Worm (Caenorhabditis elegans): ENCODE measurements around the gene clec-166.

Gene clec-166

DNA sequence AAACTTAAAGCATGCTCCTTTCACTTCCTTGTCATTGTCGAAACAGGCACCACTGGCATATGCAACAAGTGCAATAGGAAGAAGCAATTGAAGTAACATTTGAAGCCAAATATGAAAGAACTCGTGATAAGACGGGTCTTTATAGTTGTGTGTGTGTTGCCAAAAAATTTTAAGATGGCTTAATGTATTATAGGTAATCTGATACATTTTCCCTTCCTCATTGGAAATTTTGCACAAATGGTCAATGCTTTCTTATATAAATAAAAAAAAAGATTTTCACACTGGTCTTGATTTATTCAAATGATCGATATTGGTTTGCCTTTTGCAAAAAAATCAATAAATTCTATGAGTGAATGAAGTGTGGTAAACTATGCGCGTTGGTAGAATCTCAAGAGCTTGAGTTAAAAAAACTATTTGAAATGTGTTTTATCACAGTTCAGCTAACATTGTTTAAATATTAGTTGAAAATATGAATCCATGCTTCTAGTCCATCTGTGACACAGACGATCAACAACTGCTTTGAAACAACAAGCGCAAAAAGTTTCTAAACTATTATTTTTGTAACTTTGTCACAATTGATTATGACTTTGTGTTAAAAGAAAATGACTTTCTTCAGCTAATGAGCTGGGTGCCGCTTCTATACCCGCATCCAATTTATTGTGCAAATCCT is at the start of gene clec-166, which contains the start of gene F38A1.6:
clec-166 (minus strand) TSS at position 101 of the 670 bp plus-strand sequence.
F38A1.6 (plus strand) TSS at position 620 of the 670 bp plus-strand sequence.
- TF ChIP-seq Y55F3AM.14 (GFP tag; optimal IDR thresholded peaks at IDR 0.05) = no peak

ce11 chrIV:1298984-1299383 is 47.8 kb upstream of the clec-166 start:
- TF ChIP-seq sem-4 (tag; optimal IDR thresholded peaks at IDR 0.05) (no peak), nhr-23 (tag; optimal IDR thresholded peaks at IDR 0.05) (no peak), C34F6.9 (tag; optimal IDR thresholded peaks at IDR 0.05) (no peak), gmeb-1 (tag; optimal IDR thresholded peaks at IDR 0.05) (no peak), nhr-77 (tag; optimal IDR thresholded peaks at IDR 0.05) (no peak), nhr-12 (tag; optimal IDR thresholded peaks at IDR 0.05) (no peak), peb-1 (tag; optimal IDR thresholded peaks at IDR 0.05) (no peak), F13H6.1 (tag; optimal IDR thresholded peaks at IDR 0.05) (no peak), nhr-237 (tag; optimal IDR thresholded peaks at IDR 0.05) (no peak), crh-2 (tag; optimal IDR thresholded peaks at IDR 0.05) (no peak), nhr-6 (tag; optimal IDR thresholded peaks at IDR 0.05) (no peak), aly-2 (tag; optimal IDR thresholded peaks at IDR 0.05) (no peak), ztf-1 (GFP tag; conservative IDR thresholded peaks at IDR 0.05) (no peak), sma-3 (GFP tag; optimal IDR thresholded peaks at IDR 0.05) (no peak), lsy-2 (tag; optimal IDR thresholded peaks at IDR 0.05) (no peak), ZK546.5 (tag; optimal IDR thresholded peaks at IDR 0.05) (no peak), nhr-10 (tag; optimal IDR thresholded peaks at IDR 0.05) (no peak)

DNA sequence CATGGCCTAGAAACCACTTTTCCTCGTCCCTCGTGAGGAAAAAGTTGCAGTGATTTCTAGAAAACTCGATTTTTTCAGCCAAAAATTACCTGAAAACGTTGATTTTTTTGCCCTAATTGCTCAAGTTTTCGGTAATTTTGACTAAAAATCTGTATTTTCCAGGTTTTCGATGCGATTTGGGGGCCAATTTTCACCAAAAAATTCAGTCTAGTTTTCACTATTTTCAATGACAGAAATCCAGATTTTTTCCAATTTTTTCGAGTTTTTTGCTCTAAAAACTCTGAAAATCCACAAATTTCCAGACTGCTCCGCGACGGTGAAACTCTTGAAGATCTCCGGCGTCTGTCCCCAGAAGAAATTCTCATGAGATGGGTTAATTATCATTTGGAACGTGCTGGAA is 38.2 kb upstream of the clec-166 start, which contains the start of gene plst-1:
plst-1 (plus strand) TSS at position 301 of the 400 bp plus-strand sequence.
- TF ChIP-seq ceh-82 (tag; optimal IDR thresholded peaks at IDR 0.05) (no peak), fos-1 (tag; optimal IDR thresholded peaks at IDR 0.05) (no peak), unc-55 (GFP tag; optimal IDR thresholded peaks at IDR 0.05) (no peak), nhr-129 (tag; optimal IDR thresholded peaks at IDR 0.05) (no peak), aly-2 (tag; optimal IDR thresholded peaks at IDR 0.05) (no peak), nhr-237 (tag; optimal IDR thresholded peaks at IDR 0.05) (no peak), mdl-1 (tag; optimal IDR thresholded peaks at IDR 0.05) (no peak), R02D3.7 (tag; optimal IDR thresholded peaks at IDR 0.05) (no peak), sma-9 (GFP tag; optimal IDR thresholded peaks at IDR 0.05) (no peak), sma-9 (tag; optimal IDR thresholded peaks at IDR 0.05) (no peak), nhr-11 (tag; optimal IDR thresholded peaks at IDR 0.05) (no peak), F13H6.1 (tag; optimal IDR thresholded peaks at IDR 0.05) (no peak), ama-1 (optimal IDR thresholded peaks at IDR 0.05) (no peak), unc-62 (GFP tag; optimal IDR thresholded peaks at IDR 0.05) (no peak), nhr-77 (tag; optimal IDR thresholded peaks at IDR 0.05) (no peak), C34F6.9 (tag; optimal IDR thresholded peaks at IDR 0.05) (no peak), unc-39 (tag; optimal IDR thresholded peaks at IDR 0.05) (no peak), ztf-4 (tag; optimal IDR thresholded peaks at IDR 0.05) (no peak), Y55F3AM.14 (GFP tag; optimal IDR thresholded peaks at IDR 0.05) (no peak), mbf-1 (tag; optimal IDR thresholded peaks at IDR 0.05) (no peak)

ce11 chrIV:1286549-1286948 is 35.4 kb upstream of the clec-166 start:
- TF ChIP-seq nhr-11 (tag; optimal IDR thresholded peaks at IDR 0.05) (no peak), nhr-25 (tag; optimal IDR thresholded peaks at IDR 0.05) (no peak), R02D3.7 (tag; optimal IDR thresholded peaks at IDR 0.05) (no peak), nhr-6 (tag; optimal IDR thresholded peaks at IDR 0.05) (no peak)

DNA sequence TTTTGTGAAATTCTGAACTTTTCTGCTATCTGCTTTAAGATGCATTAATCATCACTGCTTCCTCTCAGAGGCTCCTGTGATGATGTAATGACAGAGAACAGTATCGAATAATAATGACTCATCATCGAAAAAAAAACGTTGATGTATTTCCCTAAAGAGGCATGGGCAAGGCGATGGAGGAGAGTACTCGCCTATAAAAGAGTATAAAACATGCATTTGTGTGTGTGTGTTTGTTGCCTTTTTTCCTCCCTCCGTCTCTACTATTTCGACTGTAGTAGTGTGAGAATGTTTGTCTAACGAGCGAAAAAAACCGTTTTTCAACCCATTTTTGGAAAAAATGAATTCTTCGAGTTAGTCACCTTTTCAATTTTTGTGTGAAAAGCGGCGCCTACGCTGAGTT is 33.7 kb upstream of the clec-166 start:
- peak; percentile 74 for TF ChIP-seq fos-1 (tag; optimal IDR thresholded peaks at IDR 0.05)
- no peak for TF ChIP-seq snpc-4 (tag; optimal IDR thresholded peaks at IDR 0.05)

DNA sequence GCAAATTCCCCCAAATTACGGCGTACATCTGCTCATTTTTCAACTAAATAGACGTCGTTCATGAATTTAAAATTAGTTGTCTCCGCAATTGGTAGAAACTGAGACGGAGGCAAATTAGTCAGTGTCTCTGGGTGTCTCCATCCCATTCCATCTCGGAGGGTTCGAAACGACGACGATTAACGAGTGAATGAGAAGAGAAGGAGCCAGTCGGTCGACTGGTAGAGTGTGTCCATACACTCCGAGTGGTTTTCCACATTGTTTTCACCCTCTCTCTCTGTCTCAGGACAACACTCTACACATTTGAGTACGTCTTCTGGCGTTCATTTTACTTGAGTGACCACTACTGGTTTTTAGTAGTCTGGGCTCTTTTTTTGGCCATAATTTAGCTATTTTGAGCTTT is 27.8 kb upstream of the clec-166 start:
- TF ChIP-seq nhr-129 (tag; optimal IDR thresholded peaks at IDR 0.05) (peak; percentile 10), unc-55 (GFP tag; optimal IDR thresholded peaks at IDR 0.05) (peak; percentile 44), gmeb-1 (tag; optimal IDR thresholded peaks at IDR 0.05) (no peak)
